Worm (Caenorhabditis elegans): Measurements from ENCODE around the gene C39D10.2.

DNA sequence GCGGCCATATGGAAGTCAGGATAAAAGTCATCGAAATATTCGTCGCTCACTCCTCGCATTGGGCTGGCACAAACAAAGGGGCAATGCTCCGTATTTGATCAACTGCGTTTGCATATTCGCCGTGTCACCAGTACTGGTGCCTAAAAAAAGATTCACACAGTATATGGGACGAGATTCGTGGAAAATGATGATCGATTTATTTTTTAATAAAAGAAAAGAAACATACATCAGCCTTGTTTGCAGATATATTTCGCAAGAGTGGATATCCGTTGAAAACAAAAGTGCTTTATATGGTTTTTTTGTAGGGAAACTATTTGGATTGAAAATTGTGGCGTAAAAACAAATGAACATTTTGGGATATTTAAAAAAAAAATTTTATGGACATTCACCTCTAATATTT is 8.7 kb downstream of the C39D10.2 start, which contains the start of gene latd-1:
- TF ChIP-seq fos-1 (tag; optimal IDR thresholded peaks at IDR 0.05) (no peak), ama-1 (optimal IDR thresholded peaks at IDR 0.05) (no peak), lin-1 (GFP tag; IDR thresholded peaks at IDR 0.05) (no peak), unc-62 (GFP tag; optimal IDR thresholded peaks at IDR 0.05 in 1 of 2) (no peak), unc-62 (tag; optimal IDR thresholded peaks at IDR 0.05) (no peak), nhr-237 (tag; optimal IDR thresholded peaks at IDR 0.05) (no peak), pqm-1 (tag; optimal IDR thresholded peaks at IDR 0.05) (no peak)

Data from whole organism, L4 larva.